Fruit fly (Drosophila melanogaster): ENCODE measurements around the gene CG31088.

Gene CG31088

dm6 chr3R:15927172-15927571, 23.6 kb downstream of the CG31088 start (continued):
- TF ChIP-seq CG15269 (tag; optimal IDR thresholded peaks at IDR 0.05) (peak; percentile 47), sc (optimal IDR thresholded peaks at IDR 0.05) (no peak), sc (GFP tag; optimal IDR thresholded peaks at IDR 0.05) (no peak), CG12155 (GFP tag; optimal IDR thresholded peaks at IDR 0.05) (no peak), Abd-B (GFP tag; optimal IDR thresholded peaks at IDR 0.05) (peak; percentile 9), CG43689 (GFP tag; IDR thresholded peaks at IDR 0.05) (no peak), esg (GFP tag; conservative IDR thresholded peaks at IDR 0.05) (0 out of 2 replicates have a peak, but pooled peaks have one; percentile 31), Fer3 (tag; optimal IDR thresholded peaks at IDR 0.05) (no peak), CG4707 (GFP tag; optimal IDR thresholded peaks at IDR 0.05) (peak; percentile 29), CG3407 (GFP tag; optimal IDR thresholded peaks at IDR 0.05) (no peak), CG15479 (GFP tag; optimal IDR thresholded peaks at IDR 0.05) (no peak), caup (GFP tag; optimal IDR thresholded peaks at IDR 0.05; ENCODE audit: severe bottlenecking) (no peak), CG10543 (GFP tag; optimal IDR thresholded peaks at IDR 0.05) (peak; percentile 8), dmrt99B (tag; optimal IDR thresholded peaks at IDR 0.05) (peak; percentile 61), row (GFP tag; IDR thresholded peaks at IDR 0.05) (peak; percentile 65), CG7556 (GFP tag; optimal IDR thresholded peaks at IDR 0.05) (peak; percentile 27), H2.0 (GFP tag; IDR thresholded peaks at IDR 0.05) (no peak; the same call in 1 of the 2 replicates), CG17361 (GFP tag; IDR thresholded peaks at IDR 0.05) (peak; percentile 41; the same call in 1 of the 3 replicates), CG2875 (GFP tag; optimal IDR thresholded peaks at IDR 0.05) (no peak), Awh (GFP tag; IDR thresholded peaks at IDR 0.05) (no peak), CG18011 (GFP tag; optimal IDR thresholded peaks at IDR 0.05) (no peak), CoRest (tag; optimal IDR thresholded peaks at IDR 0.05) (peak; percentile 27), CG18262 (tag; optimal IDR thresholded peaks at IDR 0.05) (peak; percentile 40), PHDP (tag; optimal IDR thresholded peaks at IDR 0.05) (peak; percentile 49), aop (GFP tag; IDR thresholded peaks at IDR 0.05) (no peak), CG10209 (GFP tag; optimal IDR thresholded peaks at IDR 0.05) (peak; percentile 35), Med (GFP tag) (peak; percentile 92), vvl (GFP tag; IDR thresholded peaks at IDR 0.05) (peak; percentile 70), C15 (GFP tag; IDR thresholded peaks at IDR 0.05) (0 out of 3 replicates have a peak, but pooled peaks have one; percentile 14), Pdp1 (GFP tag; optimal IDR thresholded peaks at IDR 0.05) (peak in 1 of 2 experiments; percentile 0), Elba2 (GFP tag; optimal IDR thresholded peaks at IDR 0.05) (no peak), CG14860 (GFP tag; IDR thresholded peaks at IDR 0.05; ENCODE audit: partially characterized antibody) (no peak)

dm6 chr3R:15925939-15926338, 24.8 kb downstream of the CG31088 start:
- no peak for TF ChIP-seq Hsf (GFP tag; optimal IDR thresholded peaks at IDR 0.05)
- TF ChIP-seq MTF-1 (GFP tag; optimal IDR thresholded peaks at IDR 0.05; ENCODE audit: borderline replicate concordance) = no peak
- no peak for TF ChIP-seq CG8765 (GFP tag; IDR thresholded peaks at IDR 0.05)
- no peak for TF ChIP-seq CG8290 (GFP tag; optimal IDR thresholded peaks at IDR 0.05)
- peak in 1 of 2 experiments; percentile 47 for TF ChIP-seq CG8290 (tag; optimal IDR thresholded peaks at IDR 0.05)
- no peak for TF ChIP-seq org-1 (GFP tag; optimal IDR thresholded peaks at IDR 0.05)
- TF ChIP-seq Gsc (GFP tag; IDR thresholded peaks at IDR 0.05) = no peak
- TF ChIP-seq Spps (tag; optimal IDR thresholded peaks at IDR 0.05) = no peak
- TF ChIP-seq PHDP (tag; optimal IDR thresholded peaks at IDR 0.05) = peak; percentile 23
- TF ChIP-seq lab (GFP tag; optimal IDR thresholded peaks at IDR 0.05) = peak; percentile 31
- peak; percentile 6 for TF ChIP-seq unpg (GFP tag; optimal IDR thresholded peaks at IDR 0.05)
- peak; percentile 3 for TF ChIP-seq CG15601 (tag; optimal IDR thresholded peaks at IDR 0.05)
- TF ChIP-seq CG15269 (tag; optimal IDR thresholded peaks at IDR 0.05) = peak; percentile 15
- TF ChIP-seq CG4707 (GFP tag; optimal IDR thresholded peaks at IDR 0.05) = peak; percentile 13
- peak; percentile 13 for TF ChIP-seq CG6813 (GFP tag; optimal IDR thresholded peaks at IDR 0.05)
- TF ChIP-seq CG17359 (tag; optimal IDR thresholded peaks at IDR 0.05) = peak; percentile 36
- peak; percentile 19 for TF ChIP-seq fd3F (GFP tag; optimal IDR thresholded peaks at IDR 0.05)
- TF ChIP-seq HLH3B (GFP tag; IDR thresholded peaks at IDR 0.05) = 0 out of 2 replicates have a peak, but pooled peaks have one; percentile 13
- peak; percentile 56 for TF ChIP-seq sens (GFP tag)
- TF ChIP-seq caup (GFP tag; optimal IDR thresholded peaks at IDR 0.05; ENCODE audit: severe bottlenecking) = peak; percentile 32
- peak; percentile 4 for TF ChIP-seq CG2875 (GFP tag; optimal IDR thresholded peaks at IDR 0.05)
- peak; percentile 20 for TF ChIP-seq Meics (GFP tag; optimal IDR thresholded peaks at IDR 0.05)
- no peak for TF ChIP-seq CG32532 (GFP tag; IDR thresholded peaks at IDR 0.05)
